Worm (Caenorhabditis elegans): ENCODE measurements around the gene C01G5.4.

DNA sequence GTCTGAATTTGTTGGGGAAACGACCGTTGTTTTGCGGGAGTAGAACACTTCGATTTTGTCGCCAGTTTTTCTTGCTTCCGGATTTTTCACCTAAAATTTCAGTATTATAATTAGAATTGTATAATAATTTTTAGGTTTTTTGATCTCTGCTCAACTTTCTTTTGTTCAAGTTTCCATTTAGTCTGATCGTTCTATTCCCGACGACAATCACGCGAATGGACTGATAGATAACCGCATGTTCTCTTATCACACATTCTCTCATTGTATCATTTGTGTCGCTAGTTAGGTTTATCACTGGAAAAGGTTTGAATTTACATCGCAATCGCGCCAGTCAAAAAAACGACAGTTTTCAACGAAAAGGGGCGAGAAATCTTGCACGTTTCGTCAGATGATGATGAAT lies 23.3 kb downstream of the C01G5.4 start:
- no peak for TF ChIP-seq unc-62 (GFP tag; optimal IDR thresholded peaks at IDR 0.05)
- TF ChIP-seq skn-1 (tag; optimal IDR thresholded peaks at IDR 0.05), result no peak
- TF ChIP-seq ztf-11 (tag; optimal IDR thresholded peaks at IDR 0.05), result no peak
- TF ChIP-seq elt-1 (tag; optimal IDR thresholded peaks at IDR 0.05), result no peak
- TF ChIP-seq nhr-77 (tag; optimal IDR thresholded peaks at IDR 0.05), result no peak
- TF ChIP-seq aly-2 (tag; optimal IDR thresholded peaks at IDR 0.05), result no peak
- no peak for TF ChIP-seq nhr-76 (tag; optimal IDR thresholded peaks at IDR 0.05)
- TF ChIP-seq ama-1 (optimal IDR thresholded peaks at IDR 0.05), result no peak
- no peak for TF ChIP-seq nfya-1 (tag; optimal IDR thresholded peaks at IDR 0.05; ENCODE audit: insufficient read depth)
- no peak for TF ChIP-seq nhr-25 (tag; optimal IDR thresholded peaks at IDR 0.05)

Measured in whole organism, L3 larva.